Worm (Caenorhabditis elegans): ENCODE results near the gene D2007.2.

D2007.2 gene

ce11 chrIII:8111347-8111746, 37.4 kb upstream of the D2007.2 start:
- TF ChIP-seq hnd-1 (tag; optimal IDR thresholded peaks at IDR 0.05) (no peak), ets-7 (tag; optimal IDR thresholded peaks at IDR 0.05) (no peak), sea-1 (GFP tag; conservative IDR thresholded peaks at IDR 0.05) (no peak)

ce11 chrIII:8115877-8116276, 32.9 kb upstream of the D2007.2 start:
- no peak for TF ChIP-seq F13C5.2 (tag; optimal IDR thresholded peaks at IDR 0.05)
- TF ChIP-seq flt-1 (GFP tag; IDR thresholded peaks at IDR 0.05) = no peak
- TF ChIP-seq B0310.2 (tag; optimal IDR thresholded peaks at IDR 0.05) = no peak
- TF ChIP-seq tbx-11 (GFP tag; IDR thresholded peaks at IDR 0.05) = no peak
- TF ChIP-seq hmg-4 (GFP tag; optimal IDR thresholded peaks at IDR 0.05) = no peak
- TF ChIP-seq ama-1 (optimal IDR thresholded peaks at IDR 0.05) = no peak
- no peak for TF ChIP-seq sea-1 (GFP tag; conservative IDR thresholded peaks at IDR 0.05)

ce11 chrIII:8117155-8117554, 31.6 kb upstream of the D2007.2 start:
- TF ChIP-seq hmg-4 (GFP tag; optimal IDR thresholded peaks at IDR 0.05) (no peak), tbx-37 (GFP tag; conservative IDR thresholded peaks at IDR 0.05) (no peak), ets-7 (tag; optimal IDR thresholded peaks at IDR 0.05) (no peak), F13C5.2 (tag; optimal IDR thresholded peaks at IDR 0.05) (no peak), aly-1 (tag; optimal IDR thresholded peaks at IDR 0.05) (no peak), ceh-13 (GFP tag; optimal IDR thresholded peaks at IDR 0.05) (no peak), pes-1 (GFP tag; IDR thresholded peaks at IDR 0.05) (no peak), hnd-1 (tag; optimal IDR thresholded peaks at IDR 0.05) (no peak), tra-4 (tag; optimal IDR thresholded peaks at IDR 0.05) (no peak), B0310.2 (tag; optimal IDR thresholded peaks at IDR 0.05) (no peak), flt-1 (GFP tag; IDR thresholded peaks at IDR 0.05) (no peak), scrt-1 (GFP tag; IDR thresholded peaks at IDR 0.05) (no peak), tbx-11 (GFP tag; IDR thresholded peaks at IDR 0.05) (no peak), ama-1 (optimal IDR thresholded peaks at IDR 0.05) (no peak), ceh-36 (tag; optimal IDR thresholded peaks at IDR 0.05) (no peak), hmbx-1 (tag; optimal IDR thresholded peaks at IDR 0.05) (no peak), sea-1 (GFP tag; conservative IDR thresholded peaks at IDR 0.05) (no peak)

ce11 chrIII:8121132-8121531, 27.6 kb upstream of the D2007.2 start, which contains the start of gene gei-8:
gei-8 (minus strand) TSS chrIII:8121232.
- TF ChIP-seq tbx-37 (GFP tag; conservative IDR thresholded peaks at IDR 0.05) (no peak), flt-1 (GFP tag; IDR thresholded peaks at IDR 0.05) (no peak), hmg-4 (GFP tag; optimal IDR thresholded peaks at IDR 0.05) (no peak), hnd-1 (tag; optimal IDR thresholded peaks at IDR 0.05) (no peak), ets-7 (tag; optimal IDR thresholded peaks at IDR 0.05) (no peak), tbx-11 (GFP tag; IDR thresholded peaks at IDR 0.05) (no peak), sea-1 (GFP tag; conservative IDR thresholded peaks at IDR 0.05) (no peak), F13C5.2 (tag; optimal IDR thresholded peaks at IDR 0.05) (no peak), B0310.2 (tag; optimal IDR thresholded peaks at IDR 0.05) (no peak), pes-1 (GFP tag; IDR thresholded peaks at IDR 0.05) (no peak), ama-1 (optimal IDR thresholded peaks at IDR 0.05) (no peak), ceh-36 (tag; optimal IDR thresholded peaks at IDR 0.05) (no peak), scrt-1 (GFP tag; IDR thresholded peaks at IDR 0.05) (no peak)

- TF ChIP-seq scrt-1 (GFP tag; IDR thresholded peaks at IDR 0.05) (no peak), pes-1 (GFP tag; IDR thresholded peaks at IDR 0.05) (no peak), hmbx-1 (tag; optimal IDR thresholded peaks at IDR 0.05) (no peak), aly-1 (tag; optimal IDR thresholded peaks at IDR 0.05) (no peak), flt-1 (GFP tag; IDR thresholded peaks at IDR 0.05) (no peak), tra-4 (tag; optimal IDR thresholded peaks at IDR 0.05) (no peak), hnd-1 (tag; optimal IDR thresholded peaks at IDR 0.05) (no peak), ceh-36 (tag; optimal IDR thresholded peaks at IDR 0.05) (no peak), ceh-13 (GFP tag; optimal IDR thresholded peaks at IDR 0.05) (no peak), B0310.2 (tag; optimal IDR thresholded peaks at IDR 0.05) (no peak), F13C5.2 (tag; optimal IDR thresholded peaks at IDR 0.05) (no peak), ets-7 (tag; optimal IDR thresholded peaks at IDR 0.05) (no peak), tbx-37 (GFP tag; conservative IDR thresholded peaks at IDR 0.05) (no peak), hmg-4 (GFP tag; optimal IDR thresholded peaks at IDR 0.05) (no peak), ama-1 (optimal IDR thresholded peaks at IDR 0.05) (no peak)
These were observed 26.8 kb upstream of the D2007.2 start for ce11 chrIII:8121923-8122322.

ce11 chrIII:8124323-8124722, 24.4 kb upstream of the D2007.2 start:
- no peak for TF ChIP-seq tbx-11 (GFP tag; IDR thresholded peaks at IDR 0.05)
- no peak for TF ChIP-seq sea-1 (GFP tag; conservative IDR thresholded peaks at IDR 0.05)
- no peak for TF ChIP-seq aly-1 (tag; optimal IDR thresholded peaks at IDR 0.05)
- TF ChIP-seq F13C5.2 (tag; optimal IDR thresholded peaks at IDR 0.05) = peak; percentile 30
- no peak for TF ChIP-seq flt-1 (GFP tag; IDR thresholded peaks at IDR 0.05)
- no peak for TF ChIP-seq tra-4 (tag; optimal IDR thresholded peaks at IDR 0.05)
- peak; percentile 27 for TF ChIP-seq hmg-4 (GFP tag; optimal IDR thresholded peaks at IDR 0.05)
- no peak for TF ChIP-seq ceh-36 (tag; optimal IDR thresholded peaks at IDR 0.05)

- peak; percentile 62 for TF ChIP-seq F13C5.2 (tag; optimal IDR thresholded peaks at IDR 0.05)
- no peak for TF ChIP-seq B0310.2 (tag; optimal IDR thresholded peaks at IDR 0.05)
These were observed 23.5 kb upstream of the D2007.2 start for ce11 chrIII:8125234-8125633.

ce11 chrIII:8126978-8127377, 21.8 kb upstream of the D2007.2 start:
- TF ChIP-seq ets-7 (tag; optimal IDR thresholded peaks at IDR 0.05) (no peak), sea-1 (GFP tag; conservative IDR thresholded peaks at IDR 0.05) (peak; percentile 54; the same call in 1 of the 2 replicates), aly-1 (tag; optimal IDR thresholded peaks at IDR 0.05) (peak; percentile 26), hmg-4 (GFP tag; optimal IDR thresholded peaks at IDR 0.05) (peak; percentile 71), flt-1 (GFP tag; IDR thresholded peaks at IDR 0.05) (no peak), F13C5.2 (tag; optimal IDR thresholded peaks at IDR 0.05) (peak; percentile 58)
